Fruit fly (Drosophila melanogaster) whole organism, embryonic: Measurements from ENCODE around the gene CG5043.

ENCODE experiments used
- Aef1 ChIP-seq: fragments of 200-800 bp; sonication (Bioruptor generic); IDR thresholded peaks from 3 replicates; pipeline ENCODE4 v1.3.6; 2022; ENCODE audit warnings: missing biosample characterization, missing genetic modification characterization
- Asciz ChIP-seq: fragments of 200-800 bp; sonication (Bioruptor generic); optimal IDR thresholded peaks from 2 replicates; lab custom pipeline; 2017; ENCODE audit warnings: missing biosample characterization, mild to moderate bottlenecking, missing genetic modification characterization, missing genetic modification reagents
- Atf-2 ChIP-seq: fragments of 200-800 bp; sonication (Bioruptor generic); optimal IDR thresholded peaks from 2 replicates; lab custom pipeline; 2016; ENCODE audit warnings: missing biosample characterization, missing genetic modification characterization
- B-H2 ChIP-seq: fragments of 200-800 bp; sonication (Bioruptor generic); optimal IDR thresholded peaks from 2 replicates; lab custom pipeline; 2018; ENCODE audit warnings: missing biosample characterization, mild to moderate bottlenecking, missing genetic modification characterization
- CG10366 ChIP-seq: fragments of 200-800 bp; sonication (Bioruptor generic); IDR thresholded peaks from 2 replicates; pipeline ENCODE4 v1.3.6; 2022; ENCODE audit warnings: missing biosample characterization, missing genetic modification characterization
- CG11398 ChIP-seq: fragments of 200-800 bp; sonication (Bioruptor generic); optimal IDR thresholded peaks from 2 replicates; lab custom pipeline; 2016; ENCODE audit warnings: missing biosample characterization, missing genetic modification characterization
- CG12071 ChIP-seq: fragments of 200-800 bp; sonication (Bioruptor generic); optimal IDR thresholded peaks from 3 replicates; lab custom pipeline; 2018; ENCODE audit warnings: missing biosample characterization, mild to moderate bottlenecking, missing genetic modification characterization
- CG16815 ChIP-seq: fragments of 200-800 bp; sonication (Bioruptor generic); optimal IDR thresholded peaks from 3 replicates; lab custom pipeline; 2017; ENCODE audit warnings: missing biosample characterization, mild to moderate bottlenecking, missing genetic modification characterization
- CG17568 ChIP-seq: fragments of 200-800 bp; sonication (Bioruptor generic); optimal IDR thresholded peaks from 2 replicates; lab custom pipeline; 2018; ENCODE audit warnings: missing biosample characterization, mild to moderate bottlenecking, missing genetic modification characterization, moderate library complexity
- CG31224 ChIP-seq: fragments of 200-800 bp; sonication (Bioruptor generic); IDR thresholded peaks from 2 replicates; pipeline ENCODE4 v1.3.6; 2022; ENCODE audit warnings: missing biosample characterization, missing genetic modification characterization
- CG32772 ChIP-seq: fragments of 200-800 bp; sonication (Bioruptor generic); IDR thresholded peaks from 2 replicates; pipeline ENCODE4 v1.3.6; 2022; ENCODE audit warnings: missing biosample characterization, missing genetic modification characterization
- CG3726 ChIP-seq: fragments of 200-800 bp; sonication (Bioruptor generic); IDR thresholded peaks from 3 replicates; pipeline ENCODE4, ENCODE4 v1.3.6; 2022; ENCODE audit warnings: missing biosample characterization, missing genetic modification characterization
- CG4424 ChIP-seq: fragments of 200-800 bp; sonication (Bioruptor generic); optimal IDR thresholded peaks from 3 replicates; lab custom pipeline; 2016; ENCODE audit warnings: missing biosample characterization, missing genetic modification characterization
- CG4617 ChIP-seq: fragments of 200-800 bp; sonication (Bioruptor generic); optimal IDR thresholded peaks from 3 replicates; lab custom pipeline; 2016; ENCODE audit warnings: missing biosample characterization, missing genetic modification characterization, borderline replicate concordance
- CG7271 ChIP-seq: fragments of 200-800 bp; sonication (Bioruptor generic); optimal IDR thresholded peaks from 2 replicates; lab custom pipeline; 2018; ENCODE audit warnings: missing biosample characterization, mild to moderate bottlenecking, missing genetic modification characterization, moderate library complexity
- CG7963 ChIP-seq: fragments of 200-800 bp; sonication (Bioruptor generic); IDR thresholded peaks from 3 replicates; pipeline ENCODE4 v1.3.6; 2022; ENCODE audit warnings: missing biosample characterization, missing genetic modification characterization; ENCODE audit not compliant: partially characterized antibody
- CG8290 ChIP-seq, 3 experiments: fragments of 200-800 bp; sonication (Bioruptor generic); optimal IDR thresholded peaks; 2 replicates each; lab custom pipeline; 2016 to 2019; ENCODE audit warnings: missing biosample characterization in 3 of 3, missing genetic modification characterization in 3 of 3, mild to moderate bottlenecking in 2 of 3, moderate library complexity in 1 of 3
- CG8478 ChIP-seq: fragments of >200 bp; optimal IDR thresholded peaks from 2 replicates; lab custom pipeline; 2018
- Camta ChIP-seq: fragments of 200-800 bp; sonication (Bioruptor generic); optimal IDR thresholded peaks from 2 replicates; lab custom pipeline; 2016; ENCODE audit warnings: missing biosample characterization, missing genetic modification characterization
- Doc3 ChIP-seq: fragments of 200-800 bp; sonication (Bioruptor generic); IDR thresholded peaks from 3 replicates; pipeline ENCODE4 v1.3.6; 2022; ENCODE audit warnings: missing biosample characterization, missing genetic modification characterization; ENCODE audit not compliant: partially characterized antibody
- Dref ChIP-seq: fragments of 200-800 bp; sonication (Bioruptor generic); IDR thresholded peaks from 2 replicates; pipeline ENCODE4 v1.3.6; 2022; ENCODE audit warnings: missing biosample characterization, missing genetic modification characterization
- Gsc ChIP-seq: fragments of 200-800 bp; sonication (Bioruptor generic); IDR thresholded peaks from 2 replicates; pipeline ENCODE4 v1.3.6; 2022; ENCODE audit warnings: missing biosample characterization, missing genetic modification characterization
- H15 ChIP-seq: fragments of 200-800 bp; sonication (Bioruptor generic); IDR thresholded peaks from 3 replicates; pipeline ENCODE4 v1.3.6; 2022; ENCODE audit warnings: missing biosample characterization, missing genetic modification characterization
- Lim3 ChIP-seq: fragments of 200-800 bp; sonication (Bioruptor generic); IDR thresholded peaks from 2 replicates; pipeline ENCODE4 v1.3.6; 2022; ENCODE audit warnings: missing biosample characterization, missing genetic modification characterization
- Mes4 ChIP-seq: fragments of 200-800 bp; sonication (Bioruptor generic); optimal IDR thresholded peaks from 2 replicates; lab custom pipeline; 2016; ENCODE audit warnings: missing biosample characterization, missing genetic modification characterization
- NC2β ChIP-seq: fragments of 200-800 bp; sonication (Bioruptor generic); optimal IDR thresholded peaks from 2 replicates; lab custom pipeline; 2016; ENCODE audit warnings: missing biosample characterization, missing genetic modification characterization
- Nf-YA ChIP-seq: fragments of 200-800 bp; sonication (Bioruptor generic); IDR thresholded peaks from 2 replicates; pipeline ENCODE4 v1.3.6; 2022; ENCODE audit warnings: missing biosample characterization, missing genetic modification characterization
- NfI ChIP-seq: fragments of 200-800 bp; sonication (Bioruptor generic); optimal IDR thresholded peaks from 3 replicates; lab custom pipeline; 2018; ENCODE audit warnings: missing biosample characterization, mild to moderate bottlenecking, missing genetic modification characterization, moderate library complexity
- Optix ChIP-seq: fragments of 200-800 bp; sonication (Bioruptor generic); IDR thresholded peaks from 3 replicates; pipeline ENCODE4 v1.3.6; 2022; ENCODE audit warnings: missing biosample characterization, missing genetic modification characterization
- Ravus ChIP-seq: fragments of 200-800 bp; sonication (Bioruptor generic); IDR thresholded peaks from 2 replicates; pipeline ENCODE4 v1.3.6; 2022; ENCODE audit warnings: missing biosample characterization, missing genetic modification characterization
- Sry-δ ChIP-seq: fragments of 200-800 bp; sonication (Bioruptor generic); optimal IDR thresholded peaks from 2 replicates; lab custom pipeline; 2016; ENCODE audit warnings: missing biosample characterization, missing genetic modification characterization
- TFAM ChIP-seq: fragments of 200-800 bp; sonication (Bioruptor generic); optimal IDR thresholded peaks from 2 replicates; lab custom pipeline; 2017; ENCODE audit warnings: missing biosample characterization, missing genetic modification characterization, inconsistent platforms
- Xrp1 ChIP-seq: fragments of 200-800 bp; sonication (Bioruptor generic); IDR thresholded peaks from 2 replicates; pipeline ENCODE4 v1.3.6; 2022; ENCODE audit warnings: missing biosample characterization, missing genetic modification characterization
- YL-1 ChIP-seq: fragments of 200-800 bp; sonication (Bioruptor generic); optimal IDR thresholded peaks from 3 replicates; lab custom pipeline; 2017; ENCODE audit warnings: missing biosample characterization, mild to moderate bottlenecking, missing genetic modification characterization
- bigmax ChIP-seq: fragments of 200-800 bp; sonication (Bioruptor generic); optimal IDR thresholded peaks from 2 replicates; lab custom pipeline; 2018; ENCODE audit warnings: missing biosample characterization, mild to moderate bottlenecking, missing genetic modification characterization
- bowl ChIP-seq: fragments of 200-800 bp; sonication (Bioruptor generic); IDR thresholded peaks from 2 replicates; pipeline ENCODE4 v1.3.6; 2022; ENCODE audit warnings: missing biosample characterization, missing genetic modification characterization
- caup ChIP-seq: fragments of 200-800 bp; sonication (Bioruptor generic); optimal IDR thresholded peaks from 3 replicates; lab custom pipeline; 2017; ENCODE audit warnings: missing biosample characterization, mild to moderate bottlenecking, missing genetic modification characterization, moderate library complexity; ENCODE audit not compliant: severe bottlenecking
- chm ChIP-seq: fragments of 200-800 bp; sonication (Bioruptor generic); IDR thresholded peaks from 2 replicates; pipeline ENCODE4 v1.3.6; 2022; ENCODE audit warnings: missing biosample characterization, missing genetic modification characterization
- cwo ChIP-seq: fragments of 200-800 bp; sonication (Bioruptor generic); optimal IDR thresholded peaks from 3 replicates; lab custom pipeline; 2017; ENCODE audit warnings: missing biosample characterization, missing genetic modification characterization, mild to moderate bottlenecking, moderate library complexity, missing genetic modification reagents
- dan ChIP-seq: fragments of 200-800 bp; sonication (Bioruptor generic); IDR thresholded peaks from 2 replicates; pipeline ENCODE4 v1.3.6; 2022; ENCODE audit warnings: missing biosample characterization, missing genetic modification characterization
- dmrt11E ChIP-seq: fragments of 200-800 bp; sonication (Bioruptor generic); optimal IDR thresholded peaks from 3 replicates; lab custom pipeline; 2018; ENCODE audit warnings: missing biosample characterization, mild to moderate bottlenecking, missing genetic modification characterization, moderate library complexity
- ewg ChIP-seq: fragments of 200-800 bp; sonication (Bioruptor generic); optimal IDR thresholded peaks from 3 replicates; lab custom pipeline; 2017; ENCODE audit warnings: mild to moderate bottlenecking, missing biosample characterization, missing genetic modification reagents, missing genetic modification characterization
- h ChIP-seq: fragments of >200 bp; optimal IDR thresholded peaks from 2 replicates; lab custom pipeline; 2017
- inv ChIP-seq: fragments of 200-800 bp; sonication (Bioruptor generic); IDR thresholded peaks from 2 replicates; pipeline ENCODE4 v1.3.6; 2022; ENCODE audit warnings: missing biosample characterization, missing genetic modification characterization; ENCODE audit not compliant: partially characterized antibody
- lmd ChIP-seq: fragments of 200-800 bp; sonication (Bioruptor generic); IDR thresholded peaks from 2 replicates; pipeline ENCODE4 v1.3.6; 2022; ENCODE audit warnings: missing biosample characterization, missing genetic modification characterization
- nerfin-1 ChIP-seq: fragments of 200-800 bp; sonication (Bioruptor generic); optimal IDR thresholded peaks from 3 replicates; lab custom pipeline; 2019; ENCODE audit warnings: missing biosample characterization, mild to moderate bottlenecking, missing genetic modification characterization, moderate library complexity
- ranshi ChIP-seq: fragments of 200-800 bp; sonication (Bioruptor generic); IDR thresholded peaks from 2 replicates; pipeline ENCODE4 v1.3.6; 2022; ENCODE audit warnings: missing biosample characterization, missing genetic modification characterization
- ro ChIP-seq: fragments of 200-800 bp; sonication (Bioruptor generic); IDR thresholded peaks from 2 replicates; pipeline ENCODE4 v1.3.6; 2022; ENCODE audit warnings: missing biosample characterization, missing genetic modification characterization
- row ChIP-seq: fragments of 200-800 bp; sonication (Bioruptor generic); IDR thresholded peaks from 3 replicates; pipeline ENCODE4 v1.3.6; 2022; ENCODE audit warnings: missing biosample characterization, missing genetic modification characterization
- yki ChIP-seq: fragments of >200 bp; optimal IDR thresholded peaks from 3 replicates; lab custom pipeline; 2018
- zf30C ChIP-seq: fragments of 200-800 bp; sonication (Bioruptor generic); optimal IDR thresholded peaks from 3 replicates; lab custom pipeline; 2018; ENCODE audit warnings: missing biosample characterization, mild to moderate bottlenecking, missing genetic modification characterization

CG5043 gene

DNA sequence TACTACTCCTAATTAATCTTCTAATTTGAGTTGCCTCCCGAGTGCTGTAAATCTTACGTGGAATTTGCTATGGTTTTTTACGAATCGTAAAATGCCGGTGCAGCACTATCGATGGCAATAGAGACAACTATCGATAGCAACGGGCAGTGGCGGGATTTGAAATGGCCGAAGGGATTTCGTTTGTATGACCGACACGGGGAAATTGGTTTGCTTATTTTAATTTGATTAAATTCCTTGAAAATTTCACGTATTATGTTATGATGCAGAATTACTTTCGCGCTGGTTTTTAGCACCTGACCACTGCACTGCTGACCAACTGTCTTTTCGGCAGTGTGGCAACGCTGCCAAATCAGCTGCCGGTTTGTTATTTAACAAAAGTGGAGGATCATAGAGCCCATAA is 50.5 kb downstream of the CG5043 start, which contains the start of the genes GCS2beta and CG5131:
Gene GCS2beta (minus strand): TSS at position 134 of the 400 bp plus-strand sequence.
Gene CG5131 (plus strand): TSS at position 328 of the 400 bp plus-strand sequence.
- TF ChIP-seq CG4617 (GFP tag; lab: Kevin White, UChicago) (peak; percentile 98), yki (lab: Kevin White, UChicago) (no peak), row (GFP tag; lab: Robert Waterston, UW) (peak; percentile 94), H15 (GFP tag; lab: Robert Waterston, UW) (peak; percentile 92), Aef1 (GFP tag; lab: Robert Waterston, UW) (peak; percentile 94), ro (GFP tag; lab: Robert Waterston, UW) (peak; percentile 75), CG7963 (peak; percentile 55; the same call in 2 of the 3 replicates), Asciz (GFP tag; lab: Kevin White, UChicago) (peak; percentile 70), Lim3 (GFP tag; lab: Robert Waterston, UW) (peak; percentile 47; the same call in 1 of the 2 replicates), CG32772 (GFP tag; lab: Robert Waterston, UW) (peak; percentile 95), bowl (GFP tag; lab: Robert Waterston, UW) (peak; percentile 71; the same call in 1 of the 2 replicates), Sry-δ (GFP tag; lab: Kevin White, UChicago) (peak; percentile 96), bigmax (GFP tag; lab: Kevin White, UChicago) (peak; percentile 31), cwo (peak; percentile 83), Camta (GFP tag; lab: Kevin White, UChicago) (peak; percentile 93), CG31224 (GFP tag; lab: Robert Waterston, UW) (peak; percentile 87), NfI (GFP tag; lab: Kevin White, UChicago) (peak; percentile 95), Gsc (peak; percentile 84), Ravus (peak; percentile 75), NC2β (peak; percentile 90), Mes4 (GFP tag; lab: Kevin White, UChicago) (peak; percentile 92), Atf-2 (GFP tag; lab: Kevin White, UChicago) (peak; percentile 95), CG4424 (GFP tag; lab: Kevin White, UChicago) (peak; percentile 92), TFAM (peak; percentile 51), caup (GFP tag; lab: Kevin White, UChicago) (peak; percentile 90), Nf-YA (GFP tag; lab: Robert Waterston, UW) (peak; percentile 77), CG8290 (GFP tag; optimal IDR thresholded peaks at IDR 0.05; lab: Kevin White, UChicago) (peak; percentile 72), CG8290 (tag; optimal IDR thresholded peaks at IDR 0.05; lab: Kevin White, UChicago) (peak; percentile 35 to 97), CG8478 (lab: Kevin White, UChicago) (no peak), CG7271 (peak; percentile 31), Optix (GFP tag; lab: Robert Waterston, UW) (peak; percentile 94), lmd (peak; percentile 95), dmrt11E (peak; percentile 81), CG17568 (GFP tag; lab: Kevin White, UChicago) (no peak), Xrp1 (GFP tag; lab: Robert Waterston, UW) (peak; percentile 92), B-H2 (peak; percentile 80), ranshi (GFP tag; lab: Robert Waterston, UW) (peak; percentile 94), inv (peak; percentile 88), ewg (peak; percentile 83), Doc3 (GFP tag; lab: Robert Waterston, UW) (peak; percentile 94), h (lab: Kevin White, UChicago) (no peak), CG10366 (GFP tag; lab: Robert Waterston, UW) (peak; percentile 93), dan (GFP tag; lab: Robert Waterston, UW) (0 out of 2 replicates have a peak, but pooled peaks have one; percentile 54), CG11398 (peak; percentile 92), CG12071 (peak; percentile 82), YL-1 (peak; percentile 88), nerfin-1 (tag; lab: Kevin White, UChicago) (peak; percentile 95), zf30C (GFP tag; lab: Kevin White, UChicago) (no peak), CG3726 (GFP tag; lab: Robert Waterston, UW) (peak; percentile 87; the same call in 2 of the 3 replicates), CG16815 (GFP tag; lab: Kevin White, UChicago) (peak; percentile 91), Dref (GFP tag; lab: Robert Waterston, UW) (peak; percentile 86), chm (GFP tag; lab: Robert Waterston, UW) (peak; percentile 71)
